Fruit fly (Drosophila melanogaster) whole organism: Measurements from ENCODE around the gene CG13024.

Experiments used
- CG8478 ChIP-seq: fragments of >200 bp; optimal IDR thresholded peaks from 2 replicates; lab custom pipeline; 2018; ENCODE audit warnings: inconsistent platforms
- Dll ChIP-seq: fragments of >200 bp; optimal IDR thresholded peaks from 2 replicates; lab custom pipeline; 2017
- EcR ChIP-seq, 2 experiments: fragments of >200 bp; optimal IDR thresholded peaks; 2 replicates each; lab custom pipeline; 2017; ENCODE audit warnings: missing biosample characterization in 2 of 2, missing genetic modification characterization in 2 of 2, missing genetic modification reagents in 2 of 2
- pan ChIP-seq: fragments of >200 bp; optimal IDR thresholded peaks from 2 replicates; lab custom pipeline; 2017
- psq ChIP-seq: fragments of >200 bp; optimal IDR thresholded peaks from 2 replicates; lab custom pipeline; 2017
- usp ChIP-seq: fragments of >200 bp; optimal IDR thresholded peaks from 2 replicates; lab custom pipeline; 2017; ENCODE audit warnings: missing biosample characterization, missing genetic modification characterization, mixed read lengths

- no peak for TF ChIP-seq usp
- no peak for TF ChIP-seq psq (lab: Kevin White, UChicago)
- TF ChIP-seq EcR (GFP tag; optimal IDR thresholded peaks at IDR 0.05; lab: Kevin White, UChicago), result no peak
- no peak for TF ChIP-seq Dll (lab: Kevin White, UChicago)
- TF ChIP-seq CG8478 (lab: Kevin White, UChicago), result no peak
- TF ChIP-seq pan (lab: Kevin White, UChicago), result no peak
Observed at dm6 chr3L:16808139-16808538, 20.7 kb downstream of the CG13024 start.
